Worm (Caenorhabditis elegans) whole organism, L1 larva: Measurements from ENCODE around the gene clec-24.

Experiments used
- C04F5.9 ChIP-seq: sonication (generic microtip); optimal IDR thresholded peaks from 2 replicates; lab custom pipeline; 2016; ENCODE audit warnings: missing genetic modification characterization, missing compliant biosample characterization
- C16A3.4 ChIP-seq: fragments of 150-350 bp; optimal IDR thresholded peaks from 2 replicates; lab custom pipeline; 2014; ENCODE audit warnings: missing biosample characterization, missing genetic modification characterization
- C34B4.2 ChIP-seq: sonication (generic microtip); optimal IDR thresholded peaks from 2 replicates; lab custom pipeline; 2017; ENCODE audit warnings: mild to moderate bottlenecking, missing genetic modification characterization, missing compliant biosample characterization
- Y116A8C.19 ChIP-seq: sonication (generic microtip); optimal IDR thresholded peaks from 2 replicates; lab custom pipeline; 2016; ENCODE audit warnings: missing compliant biosample characterization, missing genetic modification characterization, borderline replicate concordance
- alr-1 ChIP-seq: fragments of 200-800 bp; sonication (Bioruptor generic); optimal IDR thresholded peaks from 2 replicates; lab custom pipeline; 2018; ENCODE audit warnings: borderline replicate concordance, mild to moderate bottlenecking, missing genetic modification characterization, missing compliant biosample characterization
- aly-2 ChIP-seq: fragments of 150-350 bp; optimal IDR thresholded peaks from 2 replicates; lab custom pipeline; 2014; ENCODE audit warnings: missing biosample characterization, missing genetic modification characterization
- blmp-1 ChIP-seq: fragments of 150-350 bp; optimal IDR thresholded peaks from 2 replicates; lab custom pipeline; 2014; ENCODE audit warnings: missing biosample characterization, missing genetic modification characterization
- ceh-90 ChIP-seq: sonication (generic microtip); optimal IDR thresholded peaks from 2 replicates; lab custom pipeline; 2016; ENCODE audit warnings: missing genetic modification characterization, missing compliant biosample characterization
- dpl-1 ChIP-seq, 3 experiments: fragments of 150-350 bp in 2 of 3; sonication (generic microtip) in 1 of 3; optimal IDR thresholded peaks; 2 replicates each; lab custom pipeline; 2014 to 2017; ENCODE audit warnings: missing biosample characterization in 3 of 3, missing genetic modification characterization in 3 of 3, missing genetic modification reagents in 3 of 3
- dsc-1 ChIP-seq: sonication (generic microtip); optimal IDR thresholded peaks from 2 replicates; lab custom pipeline; 2016; ENCODE audit warnings: mild to moderate bottlenecking, missing genetic modification characterization, missing compliant biosample characterization
- egl-13 ChIP-seq: sonication (generic microtip); optimal IDR thresholded peaks from 2 replicates; lab custom pipeline; 2016; ENCODE audit warnings: missing genotype, missing genetic modification reagents, missing genetic modification characterization, missing compliant biosample characterization
- elt-2 ChIP-seq: sonication (generic microtip); optimal IDR thresholded peaks from 2 replicates; lab custom pipeline; 2016; ENCODE audit warnings: missing genetic modification characterization, mild to moderate bottlenecking, inconsistent platforms, missing compliant biosample characterization, missing genetic modification reagents
- elt-3 ChIP-seq, 6 experiments: fragments of 150-350 bp in 1 of 6; sonication (generic microtip); optimal IDR thresholded peaks; 2 replicates each; lab custom pipeline; 2017 to 2018; ENCODE audit warnings: missing biosample characterization in 6 of 6, missing genetic modification characterization in 6 of 6, inconsistent platforms in 1 of 6
- fkh-4 ChIP-seq: sonication (generic microtip); optimal IDR thresholded peaks from 2 replicates; lab custom pipeline; 2016; ENCODE audit warnings: missing compliant biosample characterization, missing genetic modification characterization, borderline replicate concordance
- fos-1 ChIP-seq: fragments of 150-350 bp; optimal IDR thresholded peaks from 2 replicates; lab custom pipeline; 2014; ENCODE audit warnings: missing biosample characterization, missing genetic modification characterization
- grh-1 ChIP-seq: fragments of 200-800 bp; sonication (Bioruptor generic); IDR thresholded peaks from 2 replicates; pipeline ENCODE4 v1.3.6; 2022; ENCODE audit warnings: missing genetic modification reagents, missing genetic modification characterization, missing compliant biosample characterization
- irx-1 ChIP-seq: sonication (generic microtip); optimal IDR thresholded peaks from 2 replicates; lab custom pipeline; 2016; ENCODE audit warnings: missing genetic modification characterization, missing compliant biosample characterization
- jun-1 ChIP-seq: fragments of 150-350 bp; optimal IDR thresholded peaks from 2 replicates; lab custom pipeline; 2014; ENCODE audit warnings: missing biosample characterization, missing genetic modification reagents, missing genetic modification characterization
- lin-15B ChIP-seq: fragments of 150-350 bp; sonication (generic microtip); optimal IDR thresholded peaks from 3 replicates; lab custom pipeline; 2014; ENCODE audit warnings: missing biosample characterization, missing genetic modification characterization
- lin-35 ChIP-seq, 2 experiments: fragments of 150-350 bp; optimal IDR thresholded peaks; 2 replicates each; lab custom pipeline; 2014; ENCODE audit warnings: missing biosample characterization in 2 of 2, missing genetic modification characterization in 2 of 2, missing genetic modification reagents in 2 of 2
- mab-9 ChIP-seq: fragments of 200-800 bp; sonication (Bioruptor generic); IDR thresholded peaks from 2 replicates; pipeline ENCODE4 v1.3.6; 2022; ENCODE audit warnings: missing genetic modification reagents, missing genetic modification characterization, missing compliant biosample characterization
- nhr-12 ChIP-seq: sonication (generic microtip); optimal IDR thresholded peaks from 2 replicates; lab custom pipeline; 2017; ENCODE audit warnings: missing biosample characterization, missing genetic modification characterization
- nhr-20 ChIP-seq: sonication (generic microtip); optimal IDR thresholded peaks from 2 replicates; lab custom pipeline; 2016; ENCODE audit warnings: mild to moderate bottlenecking, missing genetic modification characterization, missing compliant biosample characterization
- nhr-84 ChIP-seq: sonication (generic microtip); optimal IDR thresholded peaks from 2 replicates; lab custom pipeline; 2017; ENCODE audit warnings: missing biosample characterization, missing genetic modification characterization
- pax-3 ChIP-seq: fragments of 200-800 bp; sonication (Bioruptor generic); optimal IDR thresholded peaks from 2 replicates; lab custom pipeline; 2018; ENCODE audit warnings: mild to moderate bottlenecking, missing genetic modification characterization, moderate library complexity, missing compliant biosample characterization
- pqm-1 ChIP-seq: sonication (generic microtip); optimal IDR thresholded peaks from 3 replicates; lab custom pipeline; 2017; ENCODE audit warnings: missing biosample characterization, missing genetic modification characterization
- sup-37 ChIP-seq: fragments of 200-800 bp; sonication (Bioruptor generic); optimal IDR thresholded peaks from 2 replicates; lab custom pipeline; 2018; ENCODE audit warnings: mild to moderate bottlenecking, missing genetic modification characterization, missing compliant biosample characterization
- swsn-7 ChIP-seq: sonication (generic microtip); optimal IDR thresholded peaks from 2 replicates; lab custom pipeline; 2016; ENCODE audit warnings: missing genetic modification characterization, missing compliant biosample characterization
- tbx-2 ChIP-seq: sonication (generic microtip); optimal IDR thresholded peaks from 2 replicates; lab custom pipeline; 2016; ENCODE audit warnings: missing genetic modification characterization, missing compliant biosample characterization
- vab-15 ChIP-seq: sonication (generic microtip); optimal IDR thresholded peaks from 2 replicates; lab custom pipeline; 2017; ENCODE audit warnings: missing genotype, mild to moderate bottlenecking, missing genetic modification characterization, missing compliant biosample characterization
- xbp-1 ChIP-seq: sonication (generic microtip); optimal IDR thresholded peaks from 2 replicates; lab custom pipeline; 2016; ENCODE audit warnings: missing genetic modification characterization, missing compliant biosample characterization
- zag-1 ChIP-seq: fragments of 150-350 bp; optimal IDR thresholded peaks from 2 replicates; lab custom pipeline; 2014; ENCODE audit warnings: missing biosample characterization, missing genetic modification characterization
- zip-4 ChIP-seq: fragments of 200-800 bp; sonication (Bioruptor generic); optimal IDR thresholded peaks from 2 replicates; lab custom pipeline; 2018; ENCODE audit warnings: mild to moderate bottlenecking, missing genetic modification characterization, moderate library complexity, missing compliant biosample characterization
- ztf-11 ChIP-seq, 2 experiments: sonication (generic microtip); optimal IDR thresholded peaks; 2 replicates each; lab custom pipeline; 2016 to 2017; ENCODE audit warnings: missing genetic modification characterization in 2 of 2, missing biosample characterization in 1 of 2, missing compliant biosample characterization in 1 of 2
- ztf-4 ChIP-seq: fragments of 150-350 bp; optimal IDR thresholded peaks from 2 replicates; lab custom pipeline; 2014; ENCODE audit warnings: missing biosample characterization, missing genetic modification characterization

clec-24 gene

DNA sequence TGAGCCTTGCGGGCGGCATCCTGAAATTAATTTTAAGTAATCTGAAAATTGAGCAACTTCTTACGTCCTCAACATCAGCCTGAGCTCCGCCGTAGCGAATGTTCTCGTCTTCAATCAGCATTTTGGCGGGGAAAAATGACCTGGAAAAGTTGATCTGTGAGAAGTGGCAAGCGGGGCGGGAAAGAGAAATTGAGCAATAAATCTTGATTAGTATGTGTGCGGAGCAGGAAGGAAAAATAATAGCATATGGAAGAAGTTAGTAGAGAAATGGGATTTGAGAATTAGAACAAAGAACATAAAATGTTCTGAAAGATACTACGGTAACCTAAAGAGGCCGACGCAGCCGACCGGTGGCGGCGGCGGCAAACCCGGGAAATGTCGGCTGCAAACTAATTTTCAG lies 26.8 kb upstream of the clec-24 start, which contains the start of gene tni-3:
Gene tni-3 (minus strand): TSS at position 140 of the 400 bp plus-strand sequence.
- no peak for TF ChIP-seq xbp-1
- peak; percentile 59 for TF ChIP-seq fkh-4 (tag; lab: Kevin White, UChicago)
- TF ChIP-seq Y116A8C.19 (tag; lab: Kevin White, UChicago): no peak
- peak; percentile 87 for TF ChIP-seq dsc-1 (tag; lab: Kevin White, UChicago)
- no peak for TF ChIP-seq nhr-20 (tag; lab: Kevin White, UChicago)
- no peak for TF ChIP-seq elt-2 (tag; lab: Kevin White, UChicago)
- no peak for TF ChIP-seq pax-3

- TF ChIP-seq elt-3 (tag; optimal IDR thresholded peaks at IDR 0.05; lab: Kevin White, UChicago) (no peak), C34B4.2 (tag; lab: Kevin White, UChicago) (no peak), C16A3.4 (no peak), Y116A8C.19 (tag; lab: Kevin White, UChicago) (no peak), nhr-84 (tag; lab: Kevin White, UChicago) (no peak), ztf-4 (tag; lab: Kevin White, UChicago) (no peak), dpl-1 (GFP tag; optimal IDR thresholded peaks at IDR 0.05; lab: Kevin White, UChicago) (no peak), nhr-12 (tag; lab: Kevin White, UChicago) (no peak), lin-15B (no peak), ceh-90 (no peak), egl-13 (tag; lab: Kevin White, UChicago) (no peak), aly-2 (tag; lab: Kevin White, UChicago) (no peak), grh-1 (GFP tag; lab: Robert Waterston, UW) (no peak), fos-1 (tag; lab: Kevin White, UChicago) (no peak)
- TF ChIP-seq, all 84 proteins: peak for 0
Observed at ce11 chrV:16836100-16836499, 25.7 kb upstream of the clec-24 start.

DNA sequence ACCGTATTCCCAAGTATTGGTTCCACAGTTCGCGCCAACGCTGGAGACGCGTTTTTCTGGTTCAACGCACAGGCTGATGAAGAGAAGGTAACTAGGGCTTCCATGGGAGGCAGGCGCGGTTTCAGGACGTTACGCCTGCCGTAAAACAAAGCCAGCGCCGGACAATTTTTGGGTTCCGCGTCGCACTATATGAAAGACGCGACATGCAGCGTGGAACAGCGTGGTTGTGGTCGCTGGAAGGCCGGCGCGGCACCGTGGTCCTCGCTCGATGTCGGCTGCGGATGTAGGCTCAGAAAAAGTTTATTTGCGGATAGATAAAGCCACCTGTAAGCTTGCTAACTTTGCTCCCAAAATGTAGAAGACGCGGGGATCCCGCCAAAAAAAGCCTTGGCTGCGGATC lies 23.4 kb upstream of the clec-24 start:
- TF ChIP-seq ceh-90: no peak
- TF ChIP-seq swsn-7 (tag; lab: Kevin White, UChicago): no peak
- no peak for TF ChIP-seq alr-1
- no peak for TF ChIP-seq zag-1 (tag; lab: Kevin White, UChicago)
- no peak for TF ChIP-seq lin-15B
- TF ChIP-seq ztf-11 (tag; optimal IDR thresholded peaks at IDR 0.05; lab: Kevin White, UChicago): no peak
- no peak for TF ChIP-seq fos-1 (tag; lab: Kevin White, UChicago)
- no peak for TF ChIP-seq zip-4
- TF ChIP-seq fkh-4 (tag; lab: Kevin White, UChicago): no peak
- no peak for TF ChIP-seq sup-37 (GFP tag; lab: Kevin White, UChicago)

DNA sequence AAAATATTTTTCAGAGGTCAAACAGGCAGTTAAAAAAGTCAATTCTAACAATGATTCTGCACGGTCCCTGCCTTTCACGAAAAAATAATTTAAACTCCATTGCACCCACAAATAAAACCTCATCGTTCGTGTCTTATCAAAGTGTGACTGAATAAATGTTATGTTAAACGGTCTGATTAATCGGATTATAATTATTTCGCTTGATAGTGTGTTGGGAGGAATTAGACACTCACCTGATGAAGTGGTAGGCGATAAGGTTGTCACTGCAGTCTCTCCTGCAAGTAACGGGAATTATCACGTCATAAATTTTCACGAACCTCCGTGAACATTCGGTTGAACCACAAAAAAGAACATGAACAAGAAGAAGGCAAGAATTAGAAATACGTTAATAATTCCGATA lies 21.5 kb upstream of the clec-24 start:
- TF ChIP-seq fos-1 (tag; lab: Kevin White, UChicago): no peak
- no peak for TF ChIP-seq pqm-1 (tag; lab: Kevin White, UChicago)
- TF ChIP-seq C04F5.9 (tag; lab: Kevin White, UChicago): no peak
- peak; percentile 8 for TF ChIP-seq jun-1 (tag; lab: Kevin White, UChicago)
- peak; percentile 91 for TF ChIP-seq elt-2 (tag; lab: Kevin White, UChicago)
- no peak for TF ChIP-seq mab-9 (GFP tag; lab: Robert Waterston, UW)
- no peak for TF ChIP-seq xbp-1
- peak in 1 of 2 experiments; percentile 14 for TF ChIP-seq lin-35 (GFP tag; optimal IDR thresholded peaks at IDR 0.05; lab: Kevin White, UChicago)

DNA sequence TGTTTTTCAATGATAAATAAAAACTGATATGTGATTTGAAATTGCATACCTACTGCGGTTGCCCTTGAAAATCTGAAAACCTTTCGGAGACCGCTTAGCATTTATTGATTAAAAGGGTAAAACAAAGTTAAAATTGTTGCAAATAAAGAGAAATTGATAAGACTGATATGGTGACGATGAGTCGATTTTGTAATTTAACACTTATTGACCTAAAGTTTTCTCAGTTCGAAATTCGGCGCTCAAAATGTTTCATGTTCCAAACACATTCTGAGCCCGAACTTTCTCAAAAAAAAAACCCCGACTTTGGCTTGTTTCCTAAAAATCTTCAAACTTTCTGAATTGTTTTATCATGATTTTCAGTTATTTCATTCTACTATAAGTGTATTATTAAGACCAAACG lies 20.9 kb upstream of the clec-24 start, which contains the start of gene clec-40:
Gene clec-40 (minus strand): TSS at position 101 of the 400 bp plus-strand sequence.
- TF ChIP-seq mab-9 (GFP tag; lab: Robert Waterston, UW) (no peak), vab-15 (tag; lab: Kevin White, UChicago) (no peak), irx-1 (no peak), tbx-2 (tag; lab: Kevin White, UChicago) (no peak), blmp-1 (tag; lab: Kevin White, UChicago) (no peak)
- TF ChIP-seq, all 84 proteins: peak for 0
